Fruit fly (Drosophila melanogaster): ENCODE measurements around the gene rtp.
A peak's percentile ranks its signal among the peaks of the same experiment; 100 is the strongest.

dm6 chr3R:5261262-5261661 lies 24.1 kb upstream of the rtp start:
- TF ChIP-seq toe (GFP tag; optimal IDR thresholded peaks at IDR 0.05) (no peak), CG1620 (GFP tag; optimal IDR thresholded peaks at IDR 0.05) (no peak), CG12768 (GFP tag; optimal IDR thresholded peaks at IDR 0.05) (peak; percentile 29), Mnt (GFP tag; optimal IDR thresholded peaks at IDR 0.05) (no peak), tj (GFP tag; optimal IDR thresholded peaks at IDR 0.05) (no peak), CG7101 (tag; optimal IDR thresholded peaks at IDR 0.05) (no peak), CG33017 (tag; optimal IDR thresholded peaks at IDR 0.05) (peak; percentile 30), cnc (optimal IDR thresholded peaks at IDR 0.05) (no peak), cic (GFP tag; optimal IDR thresholded peaks at IDR 0.05) (peak; percentile 56), Clk (GFP tag; optimal IDR thresholded peaks at IDR 0.05) (no peak)

All from whole organism, adult.